Worm (Caenorhabditis elegans): ENCODE results near the gene chdh-1.

The chdh-1 gene

ce11 chrII:8717579-8717978 lies 18.9 kb upstream of the chdh-1 start:
- TF ChIP-seq lin-39 (tag; optimal IDR thresholded peaks at IDR 0.05) (no peak), elt-1 (tag; optimal IDR thresholded peaks at IDR 0.05) (peak; percentile 98), mdl-1 (tag; optimal IDR thresholded peaks at IDR 0.05) (no peak), nhr-23 (tag; optimal IDR thresholded peaks at IDR 0.05) (peak; percentile 66), nhr-25 (tag; optimal IDR thresholded peaks at IDR 0.05) (peak; percentile 93), lsy-12 (tag; optimal IDR thresholded peaks at IDR 0.05) (no peak), elt-3 (tag; optimal IDR thresholded peaks at IDR 0.05) (no peak), nfya-1 (tag; optimal IDR thresholded peaks at IDR 0.05; ENCODE audit: insufficient read depth) (no peak)

ce11 chrII:8716231-8716878 lies 17.6 kb upstream of the chdh-1 start, which contains the start of the genes cyn-11 and T01B7.5:
TSS of gene cyn-11 (minus strand) at chrII:8716281.
TSS of gene T01B7.5 (plus strand) at chrII:8716828.
- TF ChIP-seq lin-15B (tag; optimal IDR thresholded peaks at IDR 0.05) (peak; percentile 2), ztf-11 (tag; optimal IDR thresholded peaks at IDR 0.05) (no peak), elt-2 (tag; optimal IDR thresholded peaks at IDR 0.05) (peak; percentile 6), snpc-4 (tag; optimal IDR thresholded peaks at IDR 0.05) (peak; percentile 16), skn-1 (tag; optimal IDR thresholded peaks at IDR 0.05) (no peak), mdl-1 (tag; optimal IDR thresholded peaks at IDR 0.05) (no peak), elt-3 (tag; optimal IDR thresholded peaks at IDR 0.05) (no peak), egl-27 (tag; optimal IDR thresholded peaks at IDR 0.05) (no peak), zag-1 (tag; optimal IDR thresholded peaks at IDR 0.05) (no peak), nfya-1 (tag; optimal IDR thresholded peaks at IDR 0.05; ENCODE audit: insufficient read depth) (peak; percentile 39), R02D3.7 (tag; optimal IDR thresholded peaks at IDR 0.05) (no peak), fos-1 (tag; optimal IDR thresholded peaks at IDR 0.05) (no peak), nhr-76 (tag; optimal IDR thresholded peaks at IDR 0.05) (no peak), egl-5 (tag; optimal IDR thresholded peaks at IDR 0.05) (no peak), nhr-67 (tag; optimal IDR thresholded peaks at IDR 0.05) (no peak), eor-1 (tag; optimal IDR thresholded peaks at IDR 0.05) (no peak), aly-2 (tag; optimal IDR thresholded peaks at IDR 0.05) (no peak), nhr-23 (tag; optimal IDR thresholded peaks at IDR 0.05) (peak; percentile 29), pha-4 (tag; optimal IDR thresholded peaks at IDR 0.05) (peak; percentile 41), fkh-2 (tag; optimal IDR thresholded peaks at IDR 0.05) (no peak), unc-39 (tag; optimal IDR thresholded peaks at IDR 0.05) (no peak), nhr-77 (tag; optimal IDR thresholded peaks at IDR 0.05) (no peak), ceh-16 (tag; optimal IDR thresholded peaks at IDR 0.05) (no peak), ama-1 (optimal IDR thresholded peaks at IDR 0.05) (no peak), nhr-28 (tag; optimal IDR thresholded peaks at IDR 0.05) (no peak), lsy-12 (tag; optimal IDR thresholded peaks at IDR 0.05) (no peak)

- TF ChIP-seq pqm-1 (tag; optimal IDR thresholded peaks at IDR 0.05) (no peak), daf-12 (tag; optimal IDR thresholded peaks at IDR 0.05) (no peak), fkh-2 (tag; optimal IDR thresholded peaks at IDR 0.05) (no peak)
Observed at ce11 chrII:8714913-8715447, 16.3 kb upstream of the chdh-1 start, which contains the start of the genes rab-21 and T01B7.13. TSS of gene rab-21 (minus strand) at chrII:8715013. TSS of gene T01B7.13 (plus strand) at chrII:8715397.

- TF ChIP-seq lin-39 (tag; optimal IDR thresholded peaks at IDR 0.05) (no peak), pqm-1 (tag; optimal IDR thresholded peaks at IDR 0.05) (no peak)
Observed at ce11 chrII:8710317-8710716, 11.6 kb upstream of the chdh-1 start, which contains the start of gene srg-15. TSS of gene srg-15 (minus strand) at chrII:8710417.

- peak; percentile 25 for TF ChIP-seq nhr-11 (tag; optimal IDR thresholded peaks at IDR 0.05)
- peak; percentile 18 for TF ChIP-seq nfya-1 (tag; optimal IDR thresholded peaks at IDR 0.05; ENCODE audit: insufficient read depth)
- no peak for TF ChIP-seq elt-3 (tag; optimal IDR thresholded peaks at IDR 0.05)
- TF ChIP-seq elt-2 (tag; optimal IDR thresholded peaks at IDR 0.05) = peak; percentile 19
- peak; percentile 19 for TF ChIP-seq nhr-43 (tag; optimal IDR thresholded peaks at IDR 0.05; ENCODE audit: poor library complexity, severe bottlenecking)
Observed at ce11 chrII:8707024-8707423, 8.3 kb upstream of the chdh-1 start, which contains the start of gene cup-16. TSS of gene cup-16 (plus strand) at chrII:8707155.
